Worm (Caenorhabditis elegans) whole organism, midembryonic: ENCODE data around the gene fbxa-79.
"Not testable (repeated sequence)": the region's sequence is repeated elsewhere in the genome, so short reads cannot be mapped to it uniquely, and the experiment has no call there.

ENCODE experiments used
- ztf-23 ChIP-seq: fragments of 200-800 bp; sonication (Bioruptor generic); IDR thresholded peaks from 2 replicates; pipeline ENCODE4 v1.3.6; 2022; ENCODE audit warnings: missing genetic modification reagents, missing genetic modification characterization, missing compliant biosample characterization
- ztf-29 ChIP-seq: fragments of 200-800 bp; sonication (Bioruptor generic); IDR thresholded peaks from 2 replicates; pipeline ENCODE4 v1.3.6; 2022; ENCODE audit warnings: missing genetic modification reagents, missing genetic modification characterization, missing compliant biosample characterization

DNA sequence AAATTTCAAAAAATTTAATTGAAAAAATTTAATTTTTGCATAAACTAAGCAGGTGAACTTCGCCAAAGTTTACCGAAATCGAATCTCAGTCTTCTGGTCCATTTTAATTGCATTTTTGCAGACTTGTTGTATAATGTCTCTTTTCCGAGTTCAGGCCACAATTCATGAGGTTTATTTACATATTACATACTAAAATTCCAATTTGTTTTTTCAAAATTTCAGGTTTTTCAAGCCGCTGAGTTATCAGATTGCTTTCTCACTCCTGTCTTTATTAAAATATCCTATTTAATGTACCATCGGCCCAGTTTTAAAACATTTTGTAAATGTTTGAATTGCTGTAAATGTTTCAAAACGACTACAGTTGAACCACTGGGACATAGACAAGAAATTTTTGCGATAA, 51.6 kb downstream of the fbxa-79 start, which contains the start of gene fbxa-208:
- not testable (repeated sequence) for TF ChIP-seq ztf-29, ztf-23 (GFP tag; lab: Robert Waterston, UW)
